Fruit fly (Drosophila melanogaster) whole organism, adult: ENCODE measurements around the gene VhaAC45RP.

Experiments
- CG12768 ChIP-seq: fragments of 200-800 bp; sonication (Bioruptor generic); optimal IDR thresholded peaks from 2 replicates; lab custom pipeline; 2017; ENCODE audit warnings: missing biosample characterization, missing genetic modification characterization, mild to moderate bottlenecking, moderate library complexity, missing genetic modification reagents
- CG1620 ChIP-seq: fragments of 200-800 bp; sonication (Bioruptor generic); optimal IDR thresholded peaks from 2 replicates; lab custom pipeline; 2016; ENCODE audit warnings: missing biosample characterization, missing genetic modification characterization
- CG7045 ChIP-seq: fragments of 200-800 bp; sonication (Bioruptor generic); optimal IDR thresholded peaks from 2 replicates; lab custom pipeline; 2017; ENCODE audit warnings: missing biosample characterization, mild to moderate bottlenecking, missing genetic modification characterization
- CG7101 ChIP-seq: fragments of 200-800 bp; sonication (Bioruptor generic); optimal IDR thresholded peaks from 2 replicates; lab custom pipeline; 2018; ENCODE audit warnings: missing biosample characterization, mild to moderate bottlenecking, missing genetic modification characterization, moderate library complexity
- Hr96 ChIP-seq: fragments of 200-800 bp; sonication (Bioruptor generic); optimal IDR thresholded peaks from 2 replicates; lab custom pipeline; 2016; ENCODE audit warnings: missing biosample characterization, missing genetic modification characterization
- kay ChIP-seq: fragments of 200-800 bp; sonication (Bioruptor generic); peaks from one replicate; lab custom pipeline; 2016; ENCODE audit warnings: missing biosample characterization, missing genetic modification characterization, borderline replicate concordance
- pad ChIP-seq: fragments of 200-800 bp; sonication (Bioruptor generic); optimal IDR thresholded peaks from 3 replicates; lab custom pipeline; 2017; ENCODE audit warnings: missing biosample characterization, missing genetic modification characterization, mild to moderate bottlenecking, moderate library complexity, missing genetic modification reagents
- toe ChIP-seq: fragments of 200-800 bp; sonication (Bioruptor generic); optimal IDR thresholded peaks from 2 replicates; lab custom pipeline; 2016; ENCODE audit warnings: missing biosample characterization, missing genetic modification characterization

- TF ChIP-seq CG7101 (tag; lab: Kevin White, UChicago) (no peak), CG1620 (GFP tag; lab: Kevin White, UChicago) (no peak), pad (GFP tag; lab: Kevin White, UChicago) (no peak), CG12768 (GFP tag; lab: Kevin White, UChicago) (no peak), toe (no peak), Hr96 (GFP tag; lab: Kevin White, UChicago) (no peak), CG7045 (GFP tag; lab: Kevin White, UChicago) (no peak), kay (GFP tag; lab: Kevin White, UChicago) (no peak)
Measured at dm6 chr3R:30198793-30199192, 32.6 kb upstream of the VhaAC45RP start.
